Fruit fly (Drosophila melanogaster): ENCODE measurements around the gene lectin-37Da.

DNA sequence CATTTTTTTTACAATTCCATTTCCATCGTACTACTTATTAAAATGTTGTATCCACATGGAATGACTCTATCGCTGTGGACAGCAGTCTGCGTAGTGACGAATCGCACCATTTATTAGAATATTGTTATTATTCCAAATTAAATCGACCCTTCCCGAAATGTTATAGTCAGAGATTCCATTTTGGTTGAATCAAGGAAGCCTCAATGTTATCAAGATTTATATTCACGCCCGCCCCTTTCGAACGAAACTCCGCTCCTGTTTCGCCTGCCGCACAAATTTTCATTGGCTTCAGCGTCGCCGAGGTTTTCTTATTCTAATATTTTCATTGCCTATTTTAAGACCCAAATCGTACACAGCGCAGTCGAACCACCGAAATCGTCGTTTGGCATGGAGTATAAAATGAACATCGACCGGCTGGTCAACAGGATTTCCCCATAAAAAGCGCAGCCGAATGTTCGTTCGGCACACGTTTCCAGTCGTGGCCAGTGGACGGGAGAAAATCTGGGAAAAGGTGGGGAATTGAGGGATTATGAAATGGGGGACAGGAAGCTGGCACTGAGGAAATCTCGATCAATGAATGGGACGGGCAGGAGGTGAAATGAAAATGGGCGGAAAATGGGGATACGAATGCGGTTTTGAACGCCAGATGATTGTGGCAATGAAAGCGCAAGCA, 12.3 kb upstream of the lectin-37Da start:
- TF ChIP-seq CG8478 (optimal IDR thresholded peaks at IDR 0.05) (no peak), CTCF (optimal IDR thresholded peaks at IDR 0.05) (no peak)
